Worm (Caenorhabditis elegans) whole organism, L3 larva: ENCODE data around the gene suf-1.

Source experiments
- fos-1 ChIP-seq: fragments of 150-350 bp; optimal IDR thresholded peaks from 2 replicates; lab custom pipeline; 2014; ENCODE audit warnings: missing biosample characterization, missing genetic modification characterization
- jun-1 ChIP-seq: fragments of 150-350 bp; optimal IDR thresholded peaks from 2 replicates; lab custom pipeline; 2014; ENCODE audit warnings: missing biosample characterization, missing genetic modification reagents, missing genetic modification characterization
- nhr-11 ChIP-seq: fragments of 150-350 bp; optimal IDR thresholded peaks from 2 replicates; lab custom pipeline; 2014; ENCODE audit warnings: missing biosample characterization, missing genetic modification characterization
- nhr-76 ChIP-seq: fragments of 150-350 bp; sonication (generic microtip); optimal IDR thresholded peaks from 5 replicates; lab custom pipeline; 2014; ENCODE audit warnings: missing biosample characterization, missing genetic modification characterization
- nhr-77 ChIP-seq: fragments of 150-350 bp; optimal IDR thresholded peaks from 2 replicates; lab custom pipeline; 2014; ENCODE audit warnings: missing biosample characterization, missing genetic modification characterization
- snpc-4 ChIP-seq: fragments of 150-350 bp; optimal IDR thresholded peaks from 2 replicates; lab custom pipeline; 2014; ENCODE audit warnings: missing biosample characterization, missing genetic modification characterization

- TF ChIP-seq snpc-4 (tag; lab: Kevin White, UChicago): no peak
- no peak for TF ChIP-seq jun-1
- no peak for TF ChIP-seq nhr-77
- TF ChIP-seq nhr-11 (tag; lab: Kevin White, UChicago): no peak
- no peak for TF ChIP-seq fos-1
- TF ChIP-seq nhr-76 (tag; lab: Kevin White, UChicago): no peak
Measured at ce11 chrII:8607662-8608061, 4.0 kb downstream of the suf-1 start, which contains the start of gene F28C6.10.
